Worm (Caenorhabditis elegans) whole organism, young adult: Measurements from ENCODE around the gene ttll-4.

ENCODE experiments used
- B0019.2 ChIP-seq: fragments of 200-800 bp; sonication (Bioruptor generic); conservative IDR thresholded peaks from 2 replicates; pipeline ENCODE4 v1.3.6; 2022; ENCODE audit warnings: missing genetic modification reagents, missing genetic modification characterization, missing compliant biosample characterization
- B0336.3 ChIP-seq: fragments of 200-800 bp; sonication (Bioruptor generic); IDR thresholded peaks from 2 replicates; pipeline ENCODE4 v1.3.6; 2022; ENCODE audit warnings: missing genetic modification characterization, missing compliant biosample characterization
- C17E4.6 ChIP-seq: fragments of 200-800 bp; sonication (Bioruptor generic); IDR thresholded peaks from 2 replicates; pipeline ENCODE4 v1.3.6; 2022; ENCODE audit warnings: missing genetic modification reagents, missing genetic modification characterization, missing compliant biosample characterization
- F22D6.2 ChIP-seq: sonication (generic microtip); optimal IDR thresholded peaks from 2 replicates; lab custom pipeline; 2016; ENCODE audit warnings: mild to moderate bottlenecking, missing genetic modification characterization, missing compliant biosample characterization
- F23B12.7 ChIP-seq: sonication (generic microtip); optimal IDR thresholded peaks from 2 replicates; lab custom pipeline; 2017; ENCODE audit warnings: missing genetic modification characterization, mild to moderate bottlenecking, missing compliant biosample characterization, antibody characterized with exemption, moderate library complexity; ENCODE audit not compliant: insufficient read depth
- F37B4.10 ChIP-seq: fragments of 200-800 bp; sonication (Bioruptor generic); IDR thresholded peaks from 2 replicates; pipeline ENCODE4 v1.3.6; 2022; ENCODE audit warnings: missing genetic modification characterization, missing compliant biosample characterization
- F55B11.4 ChIP-seq: sonication (generic microtip); optimal IDR thresholded peaks from 2 replicates; lab custom pipeline; 2016; ENCODE audit warnings: missing compliant biosample characterization, missing genetic modification characterization, borderline replicate concordance; ENCODE audit not compliant: insufficient read depth
- K12H6.12 ChIP-seq: fragments of 200-800 bp; sonication (Bioruptor generic); optimal IDR thresholded peaks from 2 replicates; lab custom pipeline; 2018; ENCODE audit warnings: mild to moderate bottlenecking, missing genetic modification characterization, missing compliant biosample characterization
- Y53F4B.3 ChIP-seq: fragments of 200-800 bp; sonication (Bioruptor generic); IDR thresholded peaks from 2 replicates; pipeline ENCODE4 v1.3.6; 2022; ENCODE audit warnings: missing genetic modification reagents, missing genetic modification characterization, missing compliant biosample characterization
- Y53G8AR.9 ChIP-seq: fragments of 200-800 bp; sonication (Bioruptor generic); conservative IDR thresholded peaks from 2 replicates; pipeline ENCODE4 v1.3.6; 2022; ENCODE audit warnings: missing genetic modification reagents, missing genetic modification characterization, missing compliant biosample characterization
- Y56A3A.18 ChIP-seq: fragments of 200-800 bp; sonication (Bioruptor generic); IDR thresholded peaks from 2 replicates; pipeline ENCODE4 v1.3.6; 2022; ENCODE audit warnings: missing genetic modification reagents, missing genetic modification characterization, missing compliant biosample characterization
- Y67H2A.10 ChIP-seq: fragments of 200-800 bp; sonication (Bioruptor generic); conservative IDR thresholded peaks from 2 replicates; pipeline ENCODE4 v1.3.6; 2022; ENCODE audit warnings: missing genetic modification reagents, missing genetic modification characterization, missing compliant biosample characterization
- akir-1 ChIP-seq: fragments of 200-800 bp; sonication (Bioruptor generic); optimal IDR thresholded peaks from 2 replicates; lab custom pipeline; 2018; ENCODE audit warnings: mild to moderate bottlenecking, missing genetic modification characterization, moderate library complexity, missing compliant biosample characterization
- atf-7 ChIP-seq: sonication (generic microtip); optimal IDR thresholded peaks from 2 replicates; lab custom pipeline; 2017; ENCODE audit warnings: mild to moderate bottlenecking, missing genetic modification characterization, missing compliant biosample characterization
- attf-5 ChIP-seq: fragments of 200-800 bp; sonication (Bioruptor generic); optimal IDR thresholded peaks from 2 replicates; lab custom pipeline; 2018; ENCODE audit warnings: mild to moderate bottlenecking, missing genetic modification characterization, missing compliant biosample characterization
- bed-2 ChIP-seq: fragments of 200-800 bp; sonication (Bioruptor generic); IDR thresholded peaks from 2 replicates; pipeline ENCODE4 v1.3.6; 2022; ENCODE audit warnings: missing genetic modification reagents, missing genetic modification characterization, missing compliant biosample characterization
- ceh-40 ChIP-seq: fragments of 200-800 bp; sonication (Bioruptor generic); IDR thresholded peaks from 2 replicates; pipeline ENCODE4 v1.3.6; 2022; ENCODE audit warnings: missing genetic modification characterization, missing compliant biosample characterization
- ceh-58 ChIP-seq: fragments of 200-800 bp; sonication (Bioruptor generic); IDR thresholded peaks from 2 replicates; pipeline ENCODE4 v1.3.6; 2022; ENCODE audit warnings: missing genetic modification characterization, missing compliant biosample characterization
- chd-7 ChIP-seq: sonication (generic microtip); optimal IDR thresholded peaks from 2 replicates; lab custom pipeline; 2016; ENCODE audit warnings: mild to moderate bottlenecking, missing genetic modification characterization, moderate library complexity, missing compliant biosample characterization
- dpl-1 ChIP-seq: fragments of 150-350 bp; optimal IDR thresholded peaks from 2 replicates; lab custom pipeline; 2014; ENCODE audit warnings: missing biosample characterization, missing genetic modification reagents, missing genetic modification characterization
- ekl-4 ChIP-seq: fragments of 200-800 bp; sonication (Bioruptor generic); IDR thresholded peaks from 2 replicates; pipeline ENCODE4 v1.3.6; 2022; ENCODE audit warnings: missing genetic modification reagents, missing genetic modification characterization, missing compliant biosample characterization
- ets-4 ChIP-seq: fragments of 200-800 bp; sonication (Bioruptor generic); optimal IDR thresholded peaks from 2 replicates; lab custom pipeline; 2018; ENCODE audit warnings: mild to moderate bottlenecking, missing genetic modification characterization, missing compliant biosample characterization
- gei-17 ChIP-seq: fragments of 200-800 bp; sonication (Bioruptor generic); optimal IDR thresholded peaks from 2 replicates; lab custom pipeline; 2018; ENCODE audit warnings: mild to moderate bottlenecking, missing genetic modification characterization, missing compliant biosample characterization
- hrde-1 ChIP-seq: sonication (generic microtip); optimal IDR thresholded peaks from 2 replicates; lab custom pipeline; 2016; ENCODE audit warnings: missing genetic modification characterization, mild to moderate bottlenecking, missing compliant biosample characterization, moderate library complexity, missing genotype, missing genetic modification reagents, borderline replicate concordance
- let-526 ChIP-seq: fragments of 200-800 bp; sonication (Bioruptor generic); IDR thresholded peaks from 2 replicates; pipeline ENCODE4 v1.3.6; 2022; ENCODE audit warnings: missing genetic modification reagents, missing genetic modification characterization, missing compliant biosample characterization
- lin-35 ChIP-seq, 3 experiments: fragments of 150-350 bp in 2 of 3; sonication (generic microtip) in 1 of 3; optimal IDR thresholded peaks; 2 replicates each; lab custom pipeline; 2014 to 2018; ENCODE audit warnings: missing biosample characterization in 3 of 3, missing genetic modification characterization in 3 of 3, missing genetic modification reagents in 3 of 3
- lir-1 ChIP-seq: fragments of 200-800 bp; sonication (Bioruptor generic); conservative IDR thresholded peaks from 2 replicates; pipeline ENCODE4 v1.3.6; 2022; ENCODE audit warnings: missing genetic modification reagents, missing genetic modification characterization, missing compliant biosample characterization
- lsl-1 ChIP-seq: fragments of 200-800 bp; sonication (Bioruptor generic); optimal IDR thresholded peaks from 2 replicates; lab custom pipeline; 2018; ENCODE audit warnings: mild to moderate bottlenecking, missing genetic modification characterization, moderate library complexity, missing compliant biosample characterization
- madf-6 ChIP-seq: fragments of 200-800 bp; sonication (Bioruptor generic); IDR thresholded peaks from 2 replicates; pipeline ENCODE4 v1.3.6; 2022; ENCODE audit warnings: missing genetic modification reagents, missing genetic modification characterization, missing compliant biosample characterization
- madf-8 ChIP-seq: fragments of 200-800 bp; sonication (Bioruptor generic); conservative IDR thresholded peaks from 2 replicates; pipeline ENCODE4 v1.3.6; 2022; ENCODE audit warnings: missing genetic modification reagents, missing genetic modification characterization, missing compliant biosample characterization
- mes-4 ChIP-seq: sonication (generic microtip); optimal IDR thresholded peaks from 2 replicates; lab custom pipeline; 2016; ENCODE audit warnings: missing genotype, missing genetic modification characterization, missing compliant biosample characterization
- nfyb-1 ChIP-seq: fragments of 200-800 bp; sonication (Bioruptor generic); IDR thresholded peaks from 2 replicates; pipeline ENCODE4 v1.3.6; 2022; ENCODE audit warnings: missing genetic modification reagents, missing genetic modification characterization, missing compliant biosample characterization
- nhr-90 ChIP-seq: sonication (generic microtip); optimal IDR thresholded peaks from 2 replicates; lab custom pipeline; 2016; ENCODE audit warnings: missing genotype, mild to moderate bottlenecking, missing genetic modification characterization, missing compliant biosample characterization
- rcor-1 ChIP-seq: fragments of 200-800 bp; sonication (Bioruptor generic); IDR thresholded peaks from 2 replicates; pipeline ENCODE4 v1.3.6; 2022; ENCODE audit warnings: missing genetic modification reagents, missing genetic modification characterization, missing compliant biosample characterization
- sdz-38 ChIP-seq: sonication (generic microtip); optimal IDR thresholded peaks from 2 replicates; lab custom pipeline; 2016; ENCODE audit warnings: missing genotype, missing genetic modification characterization, missing compliant biosample characterization
- snpc-4 ChIP-seq, 5 experiments: fragments of 150-350 bp in 1 of 5; sonication (generic microtip) in 4 of 5; optimal IDR thresholded peaks; 2 replicates each; lab custom pipeline; 2014 to 2018; ENCODE audit warnings: missing genetic modification characterization in 5 of 5, missing biosample characterization in 3 of 5, antibody characterized with exemption in 2 of 5, mild to moderate bottlenecking in 2 of 5, missing compliant biosample characterization in 2 of 5, missing genotype in 2 of 5, moderate library complexity in 2 of 5, missing genetic modification reagents in 1 of 5
- tbp1 ChIP-seq: fragments of 200-800 bp; sonication (Bioruptor generic); optimal IDR thresholded peaks from 2 replicates; lab custom pipeline; 2018; ENCODE audit warnings: mild to moderate bottlenecking, missing genetic modification characterization, missing compliant biosample characterization
- tbx-9 ChIP-seq: sonication (generic microtip); optimal IDR thresholded peaks from 2 replicates; lab custom pipeline; 2016; ENCODE audit warnings: borderline replicate concordance, missing genetic modification characterization, inconsistent platforms, missing compliant biosample characterization
- tlf-1 ChIP-seq: fragments of 200-800 bp; sonication (Bioruptor generic); optimal IDR thresholded peaks from 2 replicates; lab custom pipeline; 2018; ENCODE audit warnings: mild to moderate bottlenecking, missing genetic modification characterization, missing compliant biosample characterization
- xnd-1 ChIP-seq: sonication (generic microtip); optimal IDR thresholded peaks from 2 replicates; lab custom pipeline; 2016; ENCODE audit warnings: missing genotype, missing genetic modification reagents, missing genetic modification characterization, missing compliant biosample characterization
- zim-3 ChIP-seq: sonication (generic microtip); optimal IDR thresholded peaks from 2 replicates; lab custom pipeline; 2017; ENCODE audit warnings: mild to moderate bottlenecking, missing genetic modification characterization, moderate library complexity, missing compliant biosample characterization
- ztf-26 ChIP-seq: sonication (generic microtip); optimal IDR thresholded peaks from 2 replicates; lab custom pipeline; 2017; ENCODE audit warnings: missing genetic modification characterization, missing compliant biosample characterization
- ztf-3 ChIP-seq: fragments of 200-800 bp; sonication (Bioruptor generic); optimal IDR thresholded peaks from 2 replicates; lab custom pipeline; 2018; ENCODE audit warnings: mild to moderate bottlenecking, missing genetic modification characterization, missing compliant biosample characterization

ttll-4 gene

DNA sequence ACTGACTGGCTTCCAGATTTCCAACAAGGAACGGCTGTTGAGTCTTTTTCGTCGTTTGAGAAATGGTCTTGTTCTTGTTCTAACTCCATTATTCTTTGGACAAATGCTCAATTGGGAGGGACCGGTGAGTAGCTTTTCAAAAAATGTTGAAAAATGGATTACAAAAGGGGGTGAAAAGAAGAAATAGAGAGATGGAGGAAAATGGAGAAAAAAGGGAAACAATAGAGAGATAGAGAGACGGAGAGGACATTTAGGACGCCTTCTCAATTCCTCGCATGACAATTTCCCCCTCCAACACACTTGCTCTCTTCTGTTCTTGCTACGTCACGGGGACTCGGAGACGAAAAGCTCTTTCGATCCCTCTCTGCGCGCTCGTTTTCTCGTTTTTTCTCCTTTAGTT, 29.0 kb downstream of the ttll-4 start (continued):
- no peak for TF ChIP-seq F23B12.7 (tag; lab: Kevin White, UChicago)
- TF ChIP-seq lir-1 (GFP tag; lab: Robert Waterston, UW) = no peak
- TF ChIP-seq ekl-4 (GFP tag; lab: Robert Waterston, UW) = 0 out of 2 replicates have a peak, but pooled peaks have one; percentile 29
- TF ChIP-seq xnd-1 (tag; lab: Kevin White, UChicago) = no peak
- 0 out of 2 replicates have a peak, but pooled peaks have one; percentile 8 for TF ChIP-seq rcor-1 (GFP tag; lab: Robert Waterston, UW)
- no peak for TF ChIP-seq zim-3 (tag; lab: Kevin White, UChicago)
- no peak for TF ChIP-seq ceh-58
- peak; percentile 63; the same call in 1 of the 2 replicates for TF ChIP-seq nfyb-1
- no peak for TF ChIP-seq B0019.2 (GFP tag; lab: Robert Waterston, UW)
- no peak for TF ChIP-seq madf-8 (GFP tag; lab: Robert Waterston, UW)
- TF ChIP-seq let-526 (GFP tag; lab: Robert Waterston, UW) = 0 out of 2 replicates have a peak, but pooled peaks have one; percentile 7
- peak; percentile 49 for TF ChIP-seq K12H6.12 (tag; lab: Kevin White, UChicago)
- TF ChIP-seq sdz-38 = no peak

- TF ChIP-seq ceh-40 (GFP tag; lab: Robert Waterston, UW) (no peak), zim-3 (tag; lab: Kevin White, UChicago) (peak; percentile 4)
Observed at ce11 chrIII:10154993-10155392, 31.0 kb downstream of the ttll-4 start.

DNA sequence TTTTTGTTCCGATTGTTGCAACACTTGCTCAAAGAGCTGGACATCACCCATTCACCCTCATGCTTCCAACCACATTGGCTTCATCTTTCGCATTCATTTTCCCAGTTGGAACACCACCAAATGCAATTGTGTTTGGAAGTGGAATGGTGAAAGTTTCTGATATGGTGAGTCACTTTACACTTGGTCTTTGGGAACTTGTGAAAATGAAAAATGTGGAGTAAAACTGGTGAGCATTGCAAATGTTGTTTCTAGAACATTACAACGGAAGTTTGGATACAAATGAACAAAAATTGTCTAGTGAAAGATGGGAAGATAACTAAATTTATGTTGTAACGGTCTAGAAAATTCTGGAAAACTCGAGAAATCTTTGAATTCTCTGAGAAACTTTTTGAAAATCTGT, 32.3 kb downstream of the ttll-4 start:
- TF ChIP-seq bed-2 (GFP tag; lab: Robert Waterston, UW) (no peak), gei-17 (GFP tag; lab: Kevin White, UChicago) (no peak), tbp1 (GFP tag; lab: Kevin White, UChicago) (no peak), lsl-1 (GFP tag; lab: Kevin White, UChicago) (no peak), ztf-26 (tag; lab: Kevin White, UChicago) (no peak), ets-4 (GFP tag; lab: Kevin White, UChicago) (no peak), F23B12.7 (tag; lab: Kevin White, UChicago) (no peak), Y56A3A.18 (GFP tag; lab: Robert Waterston, UW) (no peak), attf-5 (GFP tag; lab: Kevin White, UChicago) (no peak), chd-7 (tag; lab: Kevin White, UChicago) (no peak), Y67H2A.10 (GFP tag; lab: Robert Waterston, UW) (no peak), mes-4 (tag; lab: Kevin White, UChicago) (no peak), F55B11.4 (no peak), dpl-1 (GFP tag; lab: Kevin White, UChicago) (no peak), madf-6 (GFP tag; lab: Robert Waterston, UW) (no peak), ceh-40 (GFP tag; lab: Robert Waterston, UW) (no peak), ceh-58 (no peak), tlf-1 (no peak), snpc-4 (GFP tag; optimal IDR thresholded peaks at IDR 0.05; lab: Kevin White, UChicago) (no peak), snpc-4 (tag; optimal IDR thresholded peaks at IDR 0.05; lab: Kevin White, UChicago) (no peak), tbx-9 (tag; lab: Kevin White, UChicago) (no peak)

DNA sequence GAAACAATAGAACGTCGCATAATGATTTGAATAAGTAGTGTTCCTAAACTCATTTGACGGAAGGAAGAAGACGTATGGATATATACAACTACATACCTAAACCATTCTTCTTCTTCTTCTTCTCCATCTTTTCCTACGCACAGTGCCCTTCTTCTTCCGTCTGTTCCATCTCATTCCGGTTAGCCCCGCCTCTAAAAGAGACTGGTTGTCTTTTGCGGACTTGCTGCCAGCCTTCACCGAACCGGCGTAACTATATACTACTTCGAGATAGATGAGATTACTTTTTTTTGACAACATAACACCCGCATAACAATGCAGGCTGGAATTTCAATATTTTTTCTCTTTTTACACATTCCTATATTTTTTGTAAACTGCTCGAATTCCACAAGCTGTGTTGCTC, 36.4 kb downstream of the ttll-4 start, which contains the start of the genes K08E5.5 and mua-3:
Gene K08E5.5 (minus strand): TSS at position 101 of the 400 bp plus-strand sequence.
Gene mua-3 (plus strand): TSS at position 313 of the 400 bp plus-strand sequence.
- TF ChIP-seq akir-1 (GFP tag; lab: Kevin White, UChicago) (no peak), F22D6.2 (tag; lab: Kevin White, UChicago) (no peak), nhr-90 (tag; lab: Kevin White, UChicago) (no peak), ztf-3 (GFP tag; lab: Kevin White, UChicago) (no peak), Y53F4B.3 (no peak), nfyb-1 (no peak), B0336.3 (GFP tag; lab: Robert Waterston, UW) (no peak), atf-7 (tag; lab: Kevin White, UChicago) (no peak), Y67H2A.10 (GFP tag; lab: Robert Waterston, UW) (no peak), rcor-1 (GFP tag; lab: Robert Waterston, UW) (no peak), Y53G8AR.9 (GFP tag; lab: Robert Waterston, UW) (no peak), lin-35 (GFP tag; optimal IDR thresholded peaks at IDR 0.05; lab: Kevin White, UChicago) (no peak), snpc-4 (GFP tag; optimal IDR thresholded peaks at IDR 0.05; lab: Kevin White, UChicago) (no peak), snpc-4 (tag; optimal IDR thresholded peaks at IDR 0.05; lab: Kevin White, UChicago) (no peak), hrde-1 (tag; lab: Kevin White, UChicago) (no peak), B0019.2 (GFP tag; lab: Robert Waterston, UW) (no peak), tbp1 (GFP tag; lab: Kevin White, UChicago) (no peak), F37B4.10 (GFP tag; lab: Robert Waterston, UW) (no peak), C17E4.6 (GFP tag; lab: Robert Waterston, UW) (no peak)
